Worm (Caenorhabditis elegans): ENCODE results near the gene rpl-11.2.

rpl-11.2 gene

ce11 chrX:2226875-2227355 lies 15.5 kb downstream of the rpl-11.2 start (continued):
- peak; percentile 82 for TF ChIP-seq ZK185.1 (tag; optimal IDR thresholded peaks at IDR 0.05; ENCODE audit: poor library complexity, severe bottlenecking)
- peak; percentile 95 for TF ChIP-seq rpc-1 (optimal IDR thresholded peaks at IDR 0.05)
- peak; percentile 89 for TF ChIP-seq rpc-1 (tag; optimal IDR thresholded peaks at IDR 0.05)
- TF ChIP-seq snpc-1.3 (tag; optimal IDR thresholded peaks at IDR 0.05; ENCODE audit: insufficient read depth) = peak; percentile 63
- TF ChIP-seq akir-1 (GFP tag; optimal IDR thresholded peaks at IDR 0.05) = peak; percentile 54
- TF ChIP-seq zim-3 (tag; optimal IDR thresholded peaks at IDR 0.05) = peak; percentile 40
- no peak for TF ChIP-seq mel-28 (tag; optimal IDR thresholded peaks at IDR 0.05; ENCODE audit: borderline replicate concordance)
- TF ChIP-seq nhr-80 (tag; optimal IDR thresholded peaks at IDR 0.05) = peak; percentile 18
- peak; percentile 75 for TF ChIP-seq madf-10 (tag; optimal IDR thresholded peaks at IDR 0.05)
- peak; percentile 64 for TF ChIP-seq snpc-4 (GFP tag; optimal IDR thresholded peaks at IDR 0.05)
- TF ChIP-seq snpc-4 (tag; optimal IDR thresholded peaks at IDR 0.05) = peak in 3 of 4 experiments; percentile 61 to 75 (median 67)
- TF ChIP-seq nhr-90 (tag; optimal IDR thresholded peaks at IDR 0.05) = peak; percentile 87
- peak; percentile 14 for TF ChIP-seq lsl-1 (GFP tag; optimal IDR thresholded peaks at IDR 0.05)
- TF ChIP-seq hlh-26 (GFP tag; conservative IDR thresholded peaks at IDR 0.05) = no peak
- TF ChIP-seq F52B5.7 (tag; optimal IDR thresholded peaks at IDR 0.05) = peak; percentile 87
- TF ChIP-seq lin-54 (GFP tag; optimal IDR thresholded peaks at IDR 0.05) = no peak
- TF ChIP-seq atf-7 (tag; optimal IDR thresholded peaks at IDR 0.05) = peak; percentile 53
- TF ChIP-seq madf-8 (GFP tag; conservative IDR thresholded peaks at IDR 0.05) = no peak
- peak; percentile 31 for TF ChIP-seq nhr-179 (tag; optimal IDR thresholded peaks at IDR 0.05)
- no peak for TF ChIP-seq hmg-20 (GFP tag; IDR thresholded peaks at IDR 0.05)
- no peak for TF ChIP-seq T26A5.8 (tag; optimal IDR thresholded peaks at IDR 0.05)
- TF ChIP-seq F55B11.4 (tag; optimal IDR thresholded peaks at IDR 0.05; ENCODE audit: borderline replicate concordance, insufficient read depth) = no peak
- TF ChIP-seq attf-5 (GFP tag; optimal IDR thresholded peaks at IDR 0.05) = peak; percentile 64
- TF ChIP-seq ceh-91 (GFP tag; IDR thresholded peaks at IDR 0.05) = peak; percentile 36; the same call in 1 of the 2 replicates
- TF ChIP-seq sdz-38 (tag; optimal IDR thresholded peaks at IDR 0.05) = no peak
- no peak for TF ChIP-seq ztf-3 (GFP tag; optimal IDR thresholded peaks at IDR 0.05)
- TF ChIP-seq F10E7.11 (tag; optimal IDR thresholded peaks at IDR 0.05) = peak; percentile 46
- no peak for TF ChIP-seq ceh-79 (tag; optimal IDR thresholded peaks at IDR 0.05)
- TF ChIP-seq tbx-9 (tag; optimal IDR thresholded peaks at IDR 0.05; ENCODE audit: borderline replicate concordance) = no peak
- peak; percentile 86 for TF ChIP-seq pbrm-1 (GFP tag; IDR thresholded peaks at IDR 0.05)
- TF ChIP-seq madf-6 (GFP tag; IDR thresholded peaks at IDR 0.05) = no peak; the same call in 1 of the 2 replicates
- TF ChIP-seq tbp1 (GFP tag; optimal IDR thresholded peaks at IDR 0.05) = peak; percentile 92
- TF ChIP-seq bed-2 (GFP tag; IDR thresholded peaks at IDR 0.05) = no peak
- TF ChIP-seq gei-17 (GFP tag; optimal IDR thresholded peaks at IDR 0.05) = peak; percentile 54
- peak; percentile 53 for TF ChIP-seq B0035.1 (tag; optimal IDR thresholded peaks at IDR 0.05)
- TF ChIP-seq aptf-2 (GFP tag; conservative IDR thresholded peaks at IDR 0.05) = peak; percentile 57; the same call in 1 of the 2 replicates
- TF ChIP-seq nhr-27 (tag; optimal IDR thresholded peaks at IDR 0.05) = no peak
- TF ChIP-seq dpl-1 (GFP tag; optimal IDR thresholded peaks at IDR 0.05) = no peak
- no peak for TF ChIP-seq efl-1 (GFP tag; optimal IDR thresholded peaks at IDR 0.05)
- TF ChIP-seq unc-62 (GFP tag; optimal IDR thresholded peaks at IDR 0.05) = no peak
- no peak for TF ChIP-seq attf-6 (GFP tag; IDR thresholded peaks at IDR 0.05)
- TF ChIP-seq lin-35 (GFP tag; optimal IDR thresholded peaks at IDR 0.05) = peak in 1 of 3 experiments; percentile 75
- TF ChIP-seq aptf-3 (GFP tag; IDR thresholded peaks at IDR 0.05) = peak; percentile 58; the same call in 1 of the 2 replicates
- TF ChIP-seq ztf-6 (GFP tag; IDR thresholded peaks at IDR 0.05) = no peak
- 0 out of 2 replicates have a peak, but pooled peaks have one; percentile 53 for TF ChIP-seq nhr-120 (GFP tag; IDR thresholded peaks at IDR 0.05)
- TF ChIP-seq sea-2 (GFP tag; IDR thresholded peaks at IDR 0.05) = no peak
- TF ChIP-seq let-526 (GFP tag; IDR thresholded peaks at IDR 0.05) = peak; percentile 77; the same call in 1 of the 2 replicates
- peak; percentile 38; the same call in 1 of the 2 replicates for TF ChIP-seq zfh-2 (GFP tag; conservative IDR thresholded peaks at IDR 0.05)
- TF ChIP-seq nfya-2 (GFP tag; IDR thresholded peaks at IDR 0.05) = no peak
